Worm (Caenorhabditis elegans): Measurements from ENCODE around the gene F26D11.13.

Gene F26D11.13

ce11 chrV:7956218-7956617 is 1.8 kb upstream of the F26D11.13 start, which contains the start of gene pals-34:
pals-34 (minus strand) TSS chrV:7956497.
- TF ChIP-seq ceh-91 (GFP tag; IDR thresholded peaks at IDR 0.05) (no peak), F55B11.4 (tag; optimal IDR thresholded peaks at IDR 0.05; ENCODE audit: borderline replicate concordance, insufficient read depth) (no peak), F49E8.2 (tag; optimal IDR thresholded peaks at IDR 0.05; ENCODE audit: insufficient read depth) (no peak), akir-1 (GFP tag; optimal IDR thresholded peaks at IDR 0.05) (no peak), F39B2.1 (GFP tag; IDR thresholded peaks at IDR 0.05) (no peak), F33H1.4 (GFP tag; IDR thresholded peaks at IDR 0.05) (no peak), tbx-9 (tag; optimal IDR thresholded peaks at IDR 0.05; ENCODE audit: borderline replicate concordance) (no peak), nhr-27 (tag; optimal IDR thresholded peaks at IDR 0.05) (no peak), K12H6.12 (tag; optimal IDR thresholded peaks at IDR 0.05) (no peak), die-1 (tag; optimal IDR thresholded peaks at IDR 0.05) (no peak), let-607 (tag; optimal IDR thresholded peaks at IDR 0.05) (no peak), B0019.2 (GFP tag; conservative IDR thresholded peaks at IDR 0.05) (no peak), B0336.3 (GFP tag; IDR thresholded peaks at IDR 0.05) (no peak)

ce11 chrV:7955168-7955567 is 716 bp upstream of the F26D11.13 start, which contains the start of gene F26D11.12:
F26D11.12 (minus strand) TSS chrV:7955312.
- TF ChIP-seq cebp-1 (GFP tag; IDR thresholded peaks at IDR 0.05): peak; percentile 94
- TF ChIP-seq cebp-1 (tag; optimal IDR thresholded peaks at IDR 0.05): peak; percentile 98
- peak; percentile 43 for TF ChIP-seq nhr-80 (tag; optimal IDR thresholded peaks at IDR 0.05)
- TF ChIP-seq F57C9.4 (tag; optimal IDR thresholded peaks at IDR 0.05): no peak
- TF ChIP-seq F23B12.7 (tag; optimal IDR thresholded peaks at IDR 0.05; ENCODE audit: insufficient read depth): no peak
- TF ChIP-seq hsf-1 (GFP tag; IDR thresholded peaks at IDR 0.05): no peak
- no peak for TF ChIP-seq ztf-25 (GFP tag; IDR thresholded peaks at IDR 0.05)
- TF ChIP-seq ceh-58 (GFP tag; IDR thresholded peaks at IDR 0.05): no peak
- TF ChIP-seq T26A5.8 (tag; optimal IDR thresholded peaks at IDR 0.05): no peak
- TF ChIP-seq lag-1 (GFP tag; IDR thresholded peaks at IDR 0.05): no peak
- TF ChIP-seq ztf-6 (GFP tag; IDR thresholded peaks at IDR 0.05): no peak
- TF ChIP-seq mcd-1 (GFP tag; IDR thresholded peaks at IDR 0.05): no peak
- no peak for TF ChIP-seq hmg-20 (GFP tag; IDR thresholded peaks at IDR 0.05)
- TF ChIP-seq snpc-3.4 (tag; optimal IDR thresholded peaks at IDR 0.05): no peak
- no peak for TF ChIP-seq B0336.3 (GFP tag; IDR thresholded peaks at IDR 0.05)
- no peak for TF ChIP-seq egrh-3 (GFP tag; IDR thresholded peaks at IDR 0.05)

DNA sequence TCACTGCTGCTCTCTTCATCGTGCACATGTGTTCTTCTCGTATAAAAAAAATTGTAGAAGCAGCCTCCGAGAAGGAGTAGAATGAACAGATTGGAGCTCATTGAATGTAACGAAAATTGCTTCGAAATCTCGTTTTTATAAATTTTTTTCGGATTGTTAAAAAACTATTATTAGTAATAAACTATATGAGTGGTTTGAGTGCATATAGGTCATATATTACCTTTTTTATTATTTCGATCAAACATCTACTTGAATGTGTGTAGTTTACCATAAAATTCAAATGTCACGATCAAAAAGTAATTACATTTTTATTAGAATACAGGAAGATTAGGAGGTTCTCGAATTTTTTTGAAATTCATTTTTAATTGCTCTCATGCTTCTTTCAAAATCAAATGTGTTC is 1.6 kb downstream of the F26D11.13 start, which contains the start of gene clec-216:
Gene clec-216, minus strand, starts transcription at position 101 of the 400 bp plus-strand sequence.
- TF ChIP-seq nhr-179 (tag; optimal IDR thresholded peaks at IDR 0.05) (no peak), D2030.7 (GFP tag; IDR thresholded peaks at IDR 0.05) (no peak)

DNA sequence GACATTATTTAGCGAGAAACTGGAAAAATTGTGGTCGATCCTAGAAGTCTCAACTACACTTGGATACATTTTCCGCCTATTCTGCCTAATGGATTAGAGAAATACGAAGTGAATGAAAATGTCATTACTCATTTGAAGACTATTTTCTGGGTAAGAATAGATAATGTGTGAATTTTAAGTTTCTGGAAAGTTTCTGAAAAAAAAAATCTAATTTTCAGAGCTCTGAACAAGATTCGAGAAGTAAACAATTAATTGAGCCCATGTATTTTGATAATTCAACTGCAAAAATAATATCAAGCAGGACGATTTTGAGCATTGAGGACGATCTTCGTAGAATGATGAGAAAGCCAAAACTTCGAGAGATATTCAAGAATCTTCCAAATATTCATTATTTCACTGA is 8.2 kb downstream of the F26D11.13 start:
- TF ChIP-seq cebp-2 (GFP tag; IDR thresholded peaks at IDR 0.05) (no peak), Y95B8A.8 (GFP tag; IDR thresholded peaks at IDR 0.05) (no peak), rcor-1 (GFP tag; IDR thresholded peaks at IDR 0.05) (no peak), lir-1 (GFP tag; conservative IDR thresholded peaks at IDR 0.05) (no peak), nhr-120 (GFP tag; IDR thresholded peaks at IDR 0.05) (no peak), pbrm-1 (GFP tag; IDR thresholded peaks at IDR 0.05) (no peak), B0261.1 (tag; optimal IDR thresholded peaks at IDR 0.05) (no peak), snpc-1.1 (tag; optimal IDR thresholded peaks at IDR 0.05; ENCODE audit: insufficient read depth) (no peak), ztf-3 (GFP tag; optimal IDR thresholded peaks at IDR 0.05) (no peak), ztf-28 (GFP tag; IDR thresholded peaks at IDR 0.05) (no peak), repo-1 (tag; optimal IDR thresholded peaks at IDR 0.05) (no peak)

Data from whole organism, young adult.